Fruit fly (Drosophila melanogaster) Kc167 (cell line): ENCODE results near the gene CG13465.

Experiments
- Sin3A ChIP-seq: fragments of >200 bp; optimal IDR thresholded peaks from 2 replicates; lab custom pipeline; 2018; ENCODE audit warnings: missing external identifiers
- h ChIP-seq: fragments of >200 bp; optimal IDR thresholded peaks from 3 replicates; lab custom pipeline; 2018; ENCODE audit warnings: missing external identifiers
- insv ChIP-seq: fragments of >200 bp; optimal IDR thresholded peaks from 3 replicates; lab custom pipeline; 2018; ENCODE audit warnings: missing external identifiers
- psq ChIP-seq: fragments of >200 bp; optimal IDR thresholded peaks from 2 replicates; lab custom pipeline; 2017; ENCODE audit warnings: missing external identifiers
- ttk ChIP-seq: sonication (Bioruptor generic); optimal IDR thresholded peaks from 2 replicates; lab custom pipeline; 2017; ENCODE audit warnings: missing external identifiers

dm6 chr3L:14970213-14970612, 26.1 kb upstream of the CG13465 start:
- TF ChIP-seq Sin3A (lab: Kevin White, UChicago) (no peak), psq (lab: Kevin White, UChicago) (no peak), insv (lab: Kevin White, UChicago) (no peak), h (no peak), ttk (no peak)
